Fruit fly (Drosophila melanogaster): Measurements from ENCODE around the gene Prestin.

The Prestin gene

DNA sequence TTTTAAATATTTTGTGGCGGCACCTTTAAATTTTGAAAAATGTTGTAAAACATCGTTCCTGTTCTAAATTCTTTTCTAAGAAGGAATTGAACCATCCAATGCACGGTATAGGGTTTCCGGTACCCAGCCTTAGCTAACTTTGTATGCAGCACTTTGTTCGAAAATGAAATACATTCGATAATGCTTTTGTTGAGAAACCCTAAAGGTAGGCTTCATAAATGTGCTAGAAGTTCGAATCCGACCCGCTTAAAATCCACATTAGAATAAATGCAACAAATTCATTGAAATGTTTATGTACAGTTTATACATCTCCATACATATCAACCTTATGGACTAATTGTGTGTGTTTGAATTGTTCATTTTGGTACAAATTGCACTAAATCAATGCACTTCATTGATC is 9.0 kb downstream of the Prestin start (continued):
- no peak for TF ChIP-seq vvl (GFP tag; IDR thresholded peaks at IDR 0.05)
- no peak for TF ChIP-seq CG1792 (GFP tag; optimal IDR thresholded peaks at IDR 0.05)
- TF ChIP-seq pzg (GFP tag; optimal IDR thresholded peaks at IDR 0.05) = no peak
- TF ChIP-seq CG10565 (GFP tag; optimal IDR thresholded peaks at IDR 0.05) = no peak

DNA sequence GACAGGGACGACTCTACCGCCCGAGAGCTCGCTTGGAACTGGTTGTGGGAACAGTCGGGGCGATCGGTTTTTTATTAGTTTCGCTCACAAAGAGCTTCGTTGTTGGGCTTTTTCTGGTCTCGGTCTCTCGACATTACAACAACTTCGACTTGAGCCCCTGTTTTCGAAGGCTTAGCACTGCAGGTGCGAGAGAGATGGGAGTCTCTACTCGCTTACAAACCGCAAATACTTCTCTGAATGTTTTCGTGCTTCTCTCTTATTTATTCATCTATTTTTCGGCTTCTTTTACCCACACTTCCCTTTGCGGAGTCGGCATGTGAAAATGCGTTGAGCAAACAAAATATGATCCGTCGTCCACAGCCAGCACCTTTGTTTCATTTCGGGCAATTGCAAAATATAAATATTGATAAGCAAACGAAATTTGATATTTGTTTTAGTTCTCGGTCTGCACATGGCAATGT is 11.8 kb downstream of the Prestin start, which contains the start of gene Tsp74F:
Tsp74F (minus strand) TSS at position 48 of the 461 bp plus-strand sequence.
- TF ChIP-seq fd96Cb (tag; optimal IDR thresholded peaks at IDR 0.05) = no peak
- no peak for TF ChIP-seq CG11093 (GFP tag; IDR thresholded peaks at IDR 0.05)
- no peak for TF ChIP-seq CG6254 (GFP tag; optimal IDR thresholded peaks at IDR 0.05)
- no peak for TF ChIP-seq CG14710 (tag; optimal IDR thresholded peaks at IDR 0.05)
- no peak for TF ChIP-seq Hr51 (GFP tag; optimal IDR thresholded peaks at IDR 0.05)
- no peak for TF ChIP-seq CG10959 (GFP tag; IDR thresholded peaks at IDR 0.05)
- TF ChIP-seq CG12942 (GFP tag; optimal IDR thresholded peaks at IDR 0.05) = no peak
- no peak for TF ChIP-seq tin (GFP tag; optimal IDR thresholded peaks at IDR 0.05)
- no peak for TF ChIP-seq CG11247 (GFP tag; IDR thresholded peaks at IDR 0.05)
- no peak for TF ChIP-seq CG31365 (tag; optimal IDR thresholded peaks at IDR 0.05)
- TF ChIP-seq pb (GFP tag; optimal IDR thresholded peaks at IDR 0.05) = no peak
- no peak for TF ChIP-seq Dek (tag; optimal IDR thresholded peaks at IDR 0.05)
- no peak for TF ChIP-seq caup (GFP tag; optimal IDR thresholded peaks at IDR 0.05; ENCODE audit: severe bottlenecking)
- no peak for TF ChIP-seq fu2 (GFP tag; optimal IDR thresholded peaks at IDR 0.05)
- TF ChIP-seq klu (GFP tag; IDR thresholded peaks at IDR 0.05) = no peak
- TF ChIP-seq CG31441 (GFP tag; IDR thresholded peaks at IDR 0.05) = no peak
- peak; percentile 41 for TF ChIP-seq CG3163 (GFP tag; optimal IDR thresholded peaks at IDR 0.05)
- TF ChIP-seq BEAF-32 (GFP tag; optimal IDR thresholded peaks at IDR 0.05) = no peak
- TF ChIP-seq Drgx (GFP tag; IDR thresholded peaks at IDR 0.05) = 0 out of 2 replicates have a peak, but pooled peaks have one; percentile 24
- TF ChIP-seq Ssrp (tag; optimal IDR thresholded peaks at IDR 0.05) = no peak
- TF ChIP-seq CG15269 (tag; optimal IDR thresholded peaks at IDR 0.05) = peak; percentile 3
- no peak for TF ChIP-seq dimm (GFP tag; IDR thresholded peaks at IDR 0.05)
- TF ChIP-seq insv (GFP tag; optimal IDR thresholded peaks at IDR 0.05) = no peak
- no peak for TF ChIP-seq CG10147 (GFP tag; optimal IDR thresholded peaks at IDR 0.05)
- no peak for TF ChIP-seq CG1024 (GFP tag; IDR thresholded peaks at IDR 0.05)
- TF ChIP-seq lov (optimal IDR thresholded peaks at IDR 0.05) = no peak
- no peak for TF ChIP-seq lov (GFP tag; IDR thresholded peaks at IDR 0.05)
- no peak for TF ChIP-seq CG11456 (GFP tag; IDR thresholded peaks at IDR 0.05)
- peak; percentile 66; the same call in 2 of the 3 replicates for TF ChIP-seq ci (GFP tag; IDR thresholded peaks at IDR 0.05)
- TF ChIP-seq exex (tag; optimal IDR thresholded peaks at IDR 0.05) = peak; percentile 11
- TF ChIP-seq ham (GFP tag; IDR thresholded peaks at IDR 0.05) = no peak
- no peak for TF ChIP-seq CG7556 (GFP tag; optimal IDR thresholded peaks at IDR 0.05)
- no peak for TF ChIP-seq ac (GFP tag; optimal IDR thresholded peaks at IDR 0.05)
- no peak for TF ChIP-seq Poxn (GFP tag; IDR thresholded peaks at IDR 0.05)
- TF ChIP-seq vvl (GFP tag; IDR thresholded peaks at IDR 0.05) = 0 out of 2 replicates have a peak, but pooled peaks have one; percentile 54
- TF ChIP-seq gsb (GFP tag; IDR thresholded peaks at IDR 0.05) = no peak
- TF ChIP-seq maf-S (GFP tag; optimal IDR thresholded peaks at IDR 0.05) = no peak
- no peak for TF ChIP-seq Lim3 (GFP tag; IDR thresholded peaks at IDR 0.05)
- no peak for TF ChIP-seq CG2712 (tag; optimal IDR thresholded peaks at IDR 0.05)
- no peak for TF ChIP-seq CG7745 (tag; optimal IDR thresholded peaks at IDR 0.05)
- TF ChIP-seq hth (optimal IDR thresholded peaks at IDR 0.05) = no peak
- no peak for TF ChIP-seq CG17361 (GFP tag; IDR thresholded peaks at IDR 0.05)
- TF ChIP-seq repo (GFP tag; optimal IDR thresholded peaks at IDR 0.05) = no peak
- no peak for TF ChIP-seq YL-1 (GFP tag; optimal IDR thresholded peaks at IDR 0.05)
- no peak for TF ChIP-seq vfl (GFP tag; optimal IDR thresholded peaks at IDR 0.05)
- TF ChIP-seq CG42726 (GFP tag; IDR thresholded peaks at IDR 0.05; ENCODE audit: partially characterized antibody) = no peak
- no peak for TF ChIP-seq CG11085 (GFP tag; IDR thresholded peaks at IDR 0.05)
